Fruit fly (Drosophila melanogaster): ENCODE measurements around the gene GstT3.

Gene GstT3

dm6 chrX:20423747-20424165, 43.5 kb upstream of the GstT3 start, which contains the start of the genes Pp4-19C and cactin (continued):
- TF ChIP-seq CG1647 (GFP tag; optimal IDR thresholded peaks at IDR 0.05) (no peak), CG2889 (GFP tag; IDR thresholded peaks at IDR 0.05) (no peak), CG13894 (tag; optimal IDR thresholded peaks at IDR 0.05) (no peak), hbn (GFP tag; IDR thresholded peaks at IDR 0.05; ENCODE audit: partially characterized antibody) (peak; percentile 61), CG14860 (GFP tag; IDR thresholded peaks at IDR 0.05; ENCODE audit: partially characterized antibody) (peak; percentile 94), CG11560 (tag; IDR thresholded peaks at IDR 0.05) (peak; percentile 61; the same call in 2 of the 3 replicates), CG1602 (GFP tag; optimal IDR thresholded peaks at IDR 0.05) (no peak), cas (GFP tag; IDR thresholded peaks at IDR 0.05) (no peak), Dp (GFP tag; optimal IDR thresholded peaks at IDR 0.05) (peak; percentile 24), CG7963 (GFP tag; IDR thresholded peaks at IDR 0.05; ENCODE audit: partially characterized antibody) (peak; percentile 81), disco-r (GFP tag; optimal IDR thresholded peaks at IDR 0.05) (no peak), CG13287 (GFP tag; IDR thresholded peaks at IDR 0.05; ENCODE audit: partially characterized antibody) (peak; percentile 86), tx (GFP tag; optimal IDR thresholded peaks at IDR 0.05) (no peak), ash1 (GFP tag; optimal IDR thresholded peaks at IDR 0.05) (no peak), Hr51 (GFP tag; optimal IDR thresholded peaks at IDR 0.05) (no peak), Hsf (GFP tag; optimal IDR thresholded peaks at IDR 0.05) (peak; percentile 36), HLH3B (GFP tag; IDR thresholded peaks at IDR 0.05) (no peak), CG4617 (GFP tag; optimal IDR thresholded peaks at IDR 0.05; ENCODE audit: borderline replicate concordance) (peak; percentile 62), CG34376 (GFP tag; optimal IDR thresholded peaks at IDR 0.05) (no peak), Sin3A (optimal IDR thresholded peaks at IDR 0.05) (peak; percentile 72), phol (tag; optimal IDR thresholded peaks at IDR 0.05) (peak; percentile 69), nmo (GFP tag; optimal IDR thresholded peaks at IDR 0.05) (peak; percentile 69), row (GFP tag; IDR thresholded peaks at IDR 0.05) (peak; percentile 72), Scr (GFP tag; IDR thresholded peaks at IDR 0.05; ENCODE audit: partially characterized antibody) (peak; percentile 91), esg (GFP tag; conservative IDR thresholded peaks at IDR 0.05) (no peak), klu (GFP tag; IDR thresholded peaks at IDR 0.05) (no peak), NfI (GFP tag; optimal IDR thresholded peaks at IDR 0.05) (no peak), mirr (GFP tag; optimal IDR thresholded peaks at IDR 0.05) (no peak), CG10431 (GFP tag; optimal IDR thresholded peaks at IDR 0.05) (no peak), dan (GFP tag; IDR thresholded peaks at IDR 0.05) (no peak), CG8089 (GFP tag; optimal IDR thresholded peaks at IDR 0.05) (no peak), vvl (GFP tag; IDR thresholded peaks at IDR 0.05) (0 out of 2 replicates have a peak, but pooled peaks have one; percentile 23), gce (GFP tag; IDR thresholded peaks at IDR 0.05) (no peak), CG6791 (GFP tag; IDR thresholded peaks at IDR 0.05; ENCODE audit: partially characterized antibody) (peak; percentile 83), E2f1 (GFP tag; IDR thresholded peaks at IDR 0.05) (no peak), crc (GFP tag; optimal IDR thresholded peaks at IDR 0.05) (no peak), Asciz (GFP tag; optimal IDR thresholded peaks at IDR 0.05) (no peak), CG10462 (GFP tag; optimal IDR thresholded peaks at IDR 0.05) (no peak), cato (GFP tag; optimal IDR thresholded peaks at IDR 0.05; ENCODE audit: borderline replicate concordance) (no peak), trh (GFP tag; optimal IDR thresholded peaks at IDR 0.05) (no peak), sens (GFP tag) (peak; percentile 79), CG12071 (GFP tag; optimal IDR thresholded peaks at IDR 0.05) (no peak), sug (tag; optimal IDR thresholded peaks at IDR 0.05) (no peak), CG15073 (GFP tag; optimal IDR thresholded peaks at IDR 0.05) (no peak), corto (GFP tag; optimal IDR thresholded peaks at IDR 0.05) (no peak), CG17361 (GFP tag; IDR thresholded peaks at IDR 0.05) (0 out of 3 replicates have a peak, but pooled peaks have one; percentile 30), CrebB (tag; optimal IDR thresholded peaks at IDR 0.05) (no peak), grau (tag; optimal IDR thresholded peaks at IDR 0.05) (peak; percentile 36), CG6813 (GFP tag; optimal IDR thresholded peaks at IDR 0.05) (no peak), tio (GFP tag; optimal IDR thresholded peaks at IDR 0.05) (no peak), CTCF (GFP tag; optimal IDR thresholded peaks at IDR 0.05) (no peak), mam (GFP tag; optimal IDR thresholded peaks at IDR 0.05) (peak; percentile 62)

Measured in whole organism, embryonic.